Worm (Caenorhabditis elegans) whole organism, young adult: ENCODE data around the gene fan-1.

Experiments used
- B0261.1 ChIP-seq: sonication (generic microtip); optimal IDR thresholded peaks from 2 replicates; lab custom pipeline; 2016; ENCODE audit warnings: mild to moderate bottlenecking, missing genetic modification characterization, moderate library complexity, missing compliant biosample characterization
- F33H1.4 ChIP-seq: fragments of 200-800 bp; sonication (Bioruptor generic); IDR thresholded peaks from 2 replicates; pipeline ENCODE4 v1.3.6; 2022; ENCODE audit warnings: missing genetic modification reagents, missing genetic modification characterization, missing compliant biosample characterization
- K12H6.12 ChIP-seq: fragments of 200-800 bp; sonication (Bioruptor generic); optimal IDR thresholded peaks from 2 replicates; lab custom pipeline; 2018; ENCODE audit warnings: mild to moderate bottlenecking, missing genetic modification characterization, missing compliant biosample characterization
- T07F8.4 ChIP-seq: sonication (generic microtip); optimal IDR thresholded peaks from 2 replicates; lab custom pipeline; 2016; ENCODE audit warnings: mild to moderate bottlenecking, missing genetic modification characterization, moderate library complexity, missing compliant biosample characterization
- Y53F4B.3 ChIP-seq: fragments of 200-800 bp; sonication (Bioruptor generic); IDR thresholded peaks from 2 replicates; pipeline ENCODE4 v1.3.6; 2022; ENCODE audit warnings: missing genetic modification reagents, missing genetic modification characterization, missing compliant biosample characterization
- Y95B8A.8 ChIP-seq: fragments of 200-800 bp; sonication (Bioruptor generic); IDR thresholded peaks from 2 replicates; pipeline ENCODE4 v1.3.6; 2022; ENCODE audit warnings: missing genetic modification reagents, missing genetic modification characterization, missing compliant biosample characterization
- aptf-2 ChIP-seq: fragments of 200-800 bp; sonication (Bioruptor generic); conservative IDR thresholded peaks from 2 replicates; pipeline ENCODE4 v1.3.6; 2022; ENCODE audit warnings: missing genetic modification reagents, missing genetic modification characterization, missing compliant biosample characterization
- cebp-1 ChIP-seq, 2 experiments: fragments of 200-800 bp in 1 of 2; sonication (Bioruptor generic) in 1 of 2; sonication (generic microtip) in 1 of 2; IDR thresholded peaks in 1 of 2; optimal IDR thresholded peaks in 1 of 2; 2 replicates each; pipeline versions ENCODE4 v1.3.6 to Lab custom; 2017 to 2022; ENCODE audit warnings: missing compliant biosample characterization in 2 of 2, missing genetic modification characterization in 2 of 2, mild to moderate bottlenecking in 1 of 2, missing genetic modification reagents in 1 of 2, moderate library complexity in 1 of 2
- cebp-2 ChIP-seq: fragments of 200-800 bp; sonication (Bioruptor generic); IDR thresholded peaks from 2 replicates; pipeline ENCODE4 v1.3.6; 2022; ENCODE audit warnings: missing genetic modification characterization, missing compliant biosample characterization
- ceh-100 ChIP-seq: fragments of 200-800 bp; sonication (Bioruptor generic); IDR thresholded peaks from 2 replicates; pipeline ENCODE4 v1.3.6; 2022; ENCODE audit warnings: missing genetic modification reagents, missing genetic modification characterization, missing compliant biosample characterization
- ceh-40 ChIP-seq: fragments of 200-800 bp; sonication (Bioruptor generic); IDR thresholded peaks from 2 replicates; pipeline ENCODE4 v1.3.6; 2022; ENCODE audit warnings: missing genetic modification characterization, missing compliant biosample characterization
- dpff-1 ChIP-seq: sonication (generic microtip); optimal IDR thresholded peaks from 2 replicates; lab custom pipeline; 2017; ENCODE audit warnings: mild to moderate bottlenecking, missing genetic modification characterization, missing compliant biosample characterization
- dpl-1 ChIP-seq: fragments of 150-350 bp; optimal IDR thresholded peaks from 2 replicates; lab custom pipeline; 2014; ENCODE audit warnings: missing biosample characterization, missing genetic modification reagents, missing genetic modification characterization
- efl-1 ChIP-seq: fragments of 150-350 bp; optimal IDR thresholded peaks from 2 replicates; lab custom pipeline; 2014; ENCODE audit warnings: missing biosample characterization, missing genetic modification reagents, missing genetic modification characterization
- ets-4 ChIP-seq: fragments of 200-800 bp; sonication (Bioruptor generic); optimal IDR thresholded peaks from 2 replicates; lab custom pipeline; 2018; ENCODE audit warnings: mild to moderate bottlenecking, missing genetic modification characterization, missing compliant biosample characterization
- hmg-1.2 ChIP-seq: fragments of 200-800 bp; sonication (Bioruptor generic); IDR thresholded peaks from 2 replicates; pipeline ENCODE4 v1.3.6; 2022; ENCODE audit warnings: missing genetic modification reagents, missing genetic modification characterization, missing compliant biosample characterization
- lin-35 ChIP-seq, 3 experiments: fragments of 150-350 bp in 2 of 3; sonication (generic microtip) in 1 of 3; optimal IDR thresholded peaks; 2 replicates each; lab custom pipeline; 2014 to 2018; ENCODE audit warnings: missing biosample characterization in 3 of 3, missing genetic modification characterization in 3 of 3, missing genetic modification reagents in 3 of 3
- lin-54 ChIP-seq: fragments of 200-800 bp; sonication (Bioruptor generic); optimal IDR thresholded peaks from 2 replicates; lab custom pipeline; 2018; ENCODE audit warnings: mild to moderate bottlenecking, missing genetic modification characterization, missing compliant biosample characterization
- madf-10 ChIP-seq: sonication (generic microtip); optimal IDR thresholded peaks from 2 replicates; lab custom pipeline; 2016; ENCODE audit warnings: mild to moderate bottlenecking, missing genetic modification characterization, missing compliant biosample characterization
- mcd-1 ChIP-seq: fragments of 200-800 bp; sonication (Bioruptor generic); IDR thresholded peaks from 2 replicates; pipeline ENCODE4 v1.3.6; 2022; ENCODE audit warnings: missing genetic modification reagents, missing genetic modification characterization, missing compliant biosample characterization
- mxl-1 ChIP-seq: sonication (generic microtip); optimal IDR thresholded peaks from 2 replicates; lab custom pipeline; 2016; ENCODE audit warnings: missing genetic modification characterization, missing compliant biosample characterization
- nhr-80 ChIP-seq: sonication (generic microtip); optimal IDR thresholded peaks from 2 replicates; lab custom pipeline; 2016; ENCODE audit warnings: missing genetic modification characterization, missing compliant biosample characterization
- pha-4 ChIP-seq: fragments of 150-350 bp; sonication (generic microtip); optimal IDR thresholded peaks from 2 replicates; lab custom pipeline; 2014; ENCODE audit warnings: missing biosample characterization, missing genetic modification reagents, missing genetic modification characterization
- repo-1 ChIP-seq: sonication (generic microtip); optimal IDR thresholded peaks from 2 replicates; lab custom pipeline; 2017; ENCODE audit warnings: mild to moderate bottlenecking, missing genetic modification characterization, missing compliant biosample characterization
- snpc-1.1 ChIP-seq: sonication (generic microtip); optimal IDR thresholded peaks from 2 replicates; lab custom pipeline; 2017; ENCODE audit warnings: missing genetic modification characterization, mild to moderate bottlenecking, missing compliant biosample characterization, antibody characterized with exemption, moderate library complexity, missing genotype, missing genetic modification reagents; ENCODE audit not compliant: insufficient read depth
- snpc-1.3 ChIP-seq: sonication (generic microtip); optimal IDR thresholded peaks from 2 replicates; lab custom pipeline; 2017; ENCODE audit warnings: missing genetic modification characterization, mild to moderate bottlenecking, missing compliant biosample characterization, antibody characterized with exemption, moderate library complexity, missing genotype, missing genetic modification reagents; ENCODE audit not compliant: insufficient read depth
- snpc-3.4 ChIP-seq: sonication (generic microtip); optimal IDR thresholded peaks from 2 replicates; lab custom pipeline; 2017; ENCODE audit warnings: missing genetic modification characterization, mild to moderate bottlenecking, missing compliant biosample characterization, antibody characterized with exemption, moderate library complexity, missing genotype, missing genetic modification reagents
- snpc-4 ChIP-seq, 5 experiments: fragments of 150-350 bp in 1 of 5; sonication (generic microtip) in 4 of 5; optimal IDR thresholded peaks; 2 replicates each; lab custom pipeline; 2014 to 2018; ENCODE audit warnings: missing genetic modification characterization in 5 of 5, missing biosample characterization in 3 of 5, antibody characterized with exemption in 2 of 5, mild to moderate bottlenecking in 2 of 5, missing compliant biosample characterization in 2 of 5, missing genotype in 2 of 5, moderate library complexity in 2 of 5, missing genetic modification reagents in 1 of 5
- tbp1 ChIP-seq: fragments of 200-800 bp; sonication (Bioruptor generic); optimal IDR thresholded peaks from 2 replicates; lab custom pipeline; 2018; ENCODE audit warnings: mild to moderate bottlenecking, missing genetic modification characterization, missing compliant biosample characterization

fan-1 gene

DNA sequence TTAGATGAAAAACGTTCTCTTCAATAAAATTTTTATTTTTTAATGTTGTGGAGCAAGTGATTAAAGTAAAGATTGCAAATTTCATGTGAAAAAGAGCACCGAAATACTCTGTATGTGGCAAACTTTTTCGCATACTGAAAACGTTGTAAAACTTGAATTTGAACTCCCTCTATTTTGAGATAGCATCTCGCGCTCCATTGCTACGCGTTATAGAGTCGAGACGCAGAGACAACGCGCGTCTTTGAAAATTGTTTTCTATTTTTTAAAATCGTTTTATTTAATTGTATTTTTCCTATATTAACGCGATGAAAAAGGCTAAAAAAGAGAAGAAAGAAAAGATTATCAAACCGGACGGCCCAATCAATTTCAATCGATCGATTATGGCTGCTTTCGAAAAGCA is at the start of gene fan-1:
TSS of gene fan-1 (plus strand) at position 78 of the 400 bp plus-strand sequence.
- TF ChIP-seq snpc-4 (GFP tag; optimal IDR thresholded peaks at IDR 0.05; lab: Kevin White, UChicago), result no peak
- TF ChIP-seq snpc-4 (tag; optimal IDR thresholded peaks at IDR 0.05; lab: Kevin White, UChicago), result peak in 2 of 4 experiments; percentile 74 to 83
- peak; percentile 93 for TF ChIP-seq lin-54 (GFP tag; lab: Kevin White, UChicago)
- no peak for TF ChIP-seq repo-1
- no peak for TF ChIP-seq cebp-2 (GFP tag; lab: Robert Waterston, UW)
- peak; percentile 88 for TF ChIP-seq hmg-1.2
- no peak for TF ChIP-seq dpff-1 (tag; lab: Kevin White, UChicago)
- TF ChIP-seq snpc-3.4, result peak; percentile 37
- TF ChIP-seq B0261.1 (tag; lab: Kevin White, UChicago), result no peak
- peak; percentile 87 for TF ChIP-seq mcd-1
- no peak for TF ChIP-seq Y53F4B.3 (GFP tag; lab: Robert Waterston, UW)
- TF ChIP-seq lin-35 (GFP tag; optimal IDR thresholded peaks at IDR 0.05; lab: Kevin White, UChicago), result peak in 1 of 3 experiments; percentile 90
- TF ChIP-seq ceh-100 (GFP tag; lab: Robert Waterston, UW), result no peak
- TF ChIP-seq cebp-1 (GFP tag; IDR thresholded peaks at IDR 0.05; lab: Robert Waterston, UW), result no peak
- peak; percentile 37 for TF ChIP-seq cebp-1 (tag; optimal IDR thresholded peaks at IDR 0.05; lab: Kevin White, UChicago)
- no peak for TF ChIP-seq ceh-40 (GFP tag; lab: Robert Waterston, UW)
- no peak for TF ChIP-seq ets-4 (GFP tag; lab: Kevin White, UChicago)
- TF ChIP-seq F33H1.4 (GFP tag; lab: Robert Waterston, UW), result peak; percentile 18; the same call in 1 of the 2 replicates
- peak; percentile 52 for TF ChIP-seq dpl-1
- TF ChIP-seq snpc-1.3 (tag; lab: Kevin White, UChicago), result peak; percentile 27
- peak; percentile 72 for TF ChIP-seq efl-1
- TF ChIP-seq Y95B8A.8 (GFP tag; lab: Robert Waterston, UW), result no peak
- TF ChIP-seq tbp1 (GFP tag; lab: Kevin White, UChicago), result peak; percentile 26
- TF ChIP-seq, all 124 proteins: peak for 12

DNA sequence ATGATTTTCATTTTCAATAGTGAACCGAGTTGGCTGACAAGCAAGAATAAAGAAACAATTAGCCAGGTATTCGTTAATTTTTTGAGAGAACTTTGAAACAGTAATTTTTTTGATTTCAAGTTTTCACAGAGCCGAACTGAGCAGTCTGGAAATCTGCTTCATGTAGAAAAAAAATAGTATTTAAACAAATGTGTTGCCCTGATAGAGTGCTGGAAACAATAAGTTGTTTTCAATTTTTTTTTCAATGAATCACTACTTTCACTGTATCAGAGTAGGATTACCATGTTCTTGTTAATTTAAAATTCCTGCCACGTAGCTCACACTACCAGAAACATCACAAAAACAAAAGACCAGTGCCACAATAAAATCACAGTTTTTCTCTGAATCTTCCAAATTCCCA is 48.1 kb upstream of the fan-1 start:
- TF ChIP-seq aptf-2, result no peak

DNA sequence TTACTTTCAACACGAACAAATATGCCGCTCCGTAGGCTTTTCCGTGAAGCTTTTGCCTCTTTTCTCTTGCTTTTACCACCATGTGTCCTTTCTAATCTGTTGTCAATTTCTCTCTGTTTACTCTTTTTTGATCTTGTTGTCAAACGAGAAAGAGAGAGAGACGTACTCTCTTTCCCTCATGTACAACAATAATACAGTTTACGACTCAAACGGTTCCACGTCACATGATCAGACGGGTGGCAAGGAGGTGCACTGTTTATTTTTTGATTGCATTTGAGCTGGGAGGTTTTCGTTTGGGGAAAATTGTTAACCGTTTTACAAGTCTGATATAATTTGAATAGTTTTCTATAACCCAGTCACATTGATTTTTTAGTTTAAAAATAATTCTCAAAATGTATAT is 47.6 kb upstream of the fan-1 start:
- TF ChIP-seq pha-4 (tag; lab: Kevin White, UChicago) (peak; percentile 86), madf-10 (no peak), aptf-2 (no peak)
- TF ChIP-seq, all 124 proteins: peak for 1

DNA sequence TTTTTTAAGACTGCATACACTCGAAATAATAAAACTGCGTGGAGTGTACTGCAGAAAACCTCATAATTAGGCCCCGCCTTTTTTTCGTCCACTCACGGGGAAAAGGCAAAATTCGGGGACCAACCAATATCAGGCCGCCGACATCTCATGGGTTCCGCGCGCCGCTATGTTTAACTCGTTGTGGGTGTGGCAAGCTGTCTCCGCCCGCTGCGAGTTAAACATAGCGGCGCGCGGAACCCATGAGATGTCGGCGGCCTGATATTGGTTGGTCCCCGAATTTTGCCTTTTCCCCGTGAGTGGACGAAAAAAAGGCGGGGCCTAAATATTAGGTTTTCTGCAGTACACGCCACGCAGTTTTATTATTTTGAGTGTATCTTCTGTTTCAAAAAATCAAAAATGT is 47.2 kb upstream of the fan-1 start:
- TF ChIP-seq snpc-4 (GFP tag; optimal IDR thresholded peaks at IDR 0.05; lab: Kevin White, UChicago), result peak; percentile 74
- TF ChIP-seq snpc-4 (tag; optimal IDR thresholded peaks at IDR 0.05; lab: Kevin White, UChicago), result peak; percentile 67 to 96 (median 90)
- TF ChIP-seq snpc-3.4, result peak; percentile 2
- TF ChIP-seq snpc-1.1 (tag; lab: Kevin White, UChicago), result peak; percentile 81

DNA sequence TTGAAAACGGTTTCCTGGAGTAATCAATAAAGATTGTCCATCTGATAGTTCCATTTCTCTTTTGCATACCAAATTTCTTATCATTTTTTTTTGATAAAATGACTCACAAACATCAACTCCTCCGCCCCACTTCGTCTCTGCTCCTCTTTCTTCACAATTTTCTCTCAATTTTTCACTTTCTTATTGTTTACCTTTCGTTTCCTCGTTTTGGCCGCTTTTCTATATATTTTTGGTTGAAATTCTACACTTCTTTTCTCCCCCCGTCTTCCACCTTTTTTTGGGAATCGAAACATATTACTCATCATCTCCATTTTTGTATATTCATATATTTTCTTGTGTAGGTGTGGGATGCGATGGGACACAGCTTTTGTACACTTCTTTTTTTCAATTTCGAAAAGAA is 45.8 kb upstream of the fan-1 start:
- TF ChIP-seq mxl-1 (tag; lab: Kevin White, UChicago) (no peak), T07F8.4 (tag; lab: Kevin White, UChicago) (no peak), snpc-4 (GFP tag; optimal IDR thresholded peaks at IDR 0.05; lab: Kevin White, UChicago) (no peak), snpc-4 (tag; optimal IDR thresholded peaks at IDR 0.05; lab: Kevin White, UChicago) (no peak), K12H6.12 (no peak), nhr-80 (tag; lab: Kevin White, UChicago) (peak; percentile 65)
